Worm (Caenorhabditis elegans) whole organism, L1 larva: Measurements from ENCODE around the gene flp-26.

Source experiments
- C34B4.2 ChIP-seq: sonication (generic microtip); optimal IDR thresholded peaks from 2 replicates; lab custom pipeline; 2017; ENCODE audit warnings: mild to moderate bottlenecking, missing genetic modification characterization, missing compliant biosample characterization
- Y116A8C.19 ChIP-seq: sonication (generic microtip); optimal IDR thresholded peaks from 2 replicates; lab custom pipeline; 2016; ENCODE audit warnings: missing compliant biosample characterization, missing genetic modification characterization, borderline replicate concordance
- blmp-1 ChIP-seq: fragments of 150-350 bp; optimal IDR thresholded peaks from 2 replicates; lab custom pipeline; 2014; ENCODE audit warnings: missing biosample characterization, missing genetic modification characterization
- ceh-63 ChIP-seq: fragments of 200-800 bp; sonication (Bioruptor generic); optimal IDR thresholded peaks from 2 replicates; lab custom pipeline; 2018; ENCODE audit warnings: mild to moderate bottlenecking, missing genetic modification characterization, missing compliant biosample characterization
- ceh-90 ChIP-seq: sonication (generic microtip); optimal IDR thresholded peaks from 2 replicates; lab custom pipeline; 2016; ENCODE audit warnings: missing genetic modification characterization, missing compliant biosample characterization
- ces-1 ChIP-seq: fragments of 150-350 bp; optimal IDR thresholded peaks from 2 replicates; lab custom pipeline; 2014; ENCODE audit warnings: missing biosample characterization, missing genetic modification reagents, missing genetic modification characterization
- dsc-1 ChIP-seq: sonication (generic microtip); optimal IDR thresholded peaks from 2 replicates; lab custom pipeline; 2016; ENCODE audit warnings: mild to moderate bottlenecking, missing genetic modification characterization, missing compliant biosample characterization
- egl-27 ChIP-seq, 2 experiments: fragments of 150-350 bp in 1 of 2; sonication (generic microtip); optimal IDR thresholded peaks; 3 replicates each; lab custom pipeline; 2017 to 2018; ENCODE audit warnings: missing biosample characterization in 2 of 2, missing genetic modification characterization in 2 of 2, missing genetic modification reagents in 2 of 2
- elt-2 ChIP-seq: sonication (generic microtip); optimal IDR thresholded peaks from 2 replicates; lab custom pipeline; 2016; ENCODE audit warnings: missing genetic modification characterization, mild to moderate bottlenecking, inconsistent platforms, missing compliant biosample characterization, missing genetic modification reagents
- elt-3 ChIP-seq, 6 experiments: fragments of 150-350 bp in 1 of 6; sonication (generic microtip); optimal IDR thresholded peaks; 2 replicates each; lab custom pipeline; 2017 to 2018; ENCODE audit warnings: missing biosample characterization in 6 of 6, missing genetic modification characterization in 6 of 6, inconsistent platforms in 1 of 6
- fkh-10 ChIP-seq: sonication (generic microtip); optimal IDR thresholded peaks from 2 replicates; lab custom pipeline; 2017; ENCODE audit warnings: missing biosample characterization, missing genetic modification reagents, missing genetic modification characterization
- grh-1 ChIP-seq: fragments of 200-800 bp; sonication (Bioruptor generic); IDR thresholded peaks from 2 replicates; pipeline ENCODE4 v1.3.6; 2022; ENCODE audit warnings: missing genetic modification reagents, missing genetic modification characterization, missing compliant biosample characterization
- hlh-17 ChIP-seq: fragments of 200-800 bp; sonication (Bioruptor generic); optimal IDR thresholded peaks from 2 replicates; lab custom pipeline; 2018; ENCODE audit warnings: missing genetic modification characterization, mild to moderate bottlenecking, missing compliant biosample characterization, moderate library complexity, borderline replicate concordance
- hpl-2 ChIP-seq: fragments of 150-350 bp; optimal IDR thresholded peaks from 2 replicates; lab custom pipeline; 2014; ENCODE audit warnings: missing biosample characterization, missing genetic modification reagents, missing genetic modification characterization
- irx-1 ChIP-seq: sonication (generic microtip); optimal IDR thresholded peaks from 2 replicates; lab custom pipeline; 2016; ENCODE audit warnings: missing genetic modification characterization, missing compliant biosample characterization
- lin-13 ChIP-seq: fragments of 150-350 bp; optimal IDR thresholded peaks from 2 replicates; lab custom pipeline; 2014; ENCODE audit warnings: missing biosample characterization, missing genetic modification reagents, missing genetic modification characterization
- mdl-1 ChIP-seq, 2 experiments: fragments of 150-350 bp; optimal IDR thresholded peaks; 2 replicates each; lab custom pipeline; 2014 to 2017; ENCODE audit warnings: missing biosample characterization in 2 of 2, missing genetic modification characterization in 2 of 2, inconsistent platforms in 1 of 2
- mep-1 ChIP-seq: fragments of 150-350 bp; optimal IDR thresholded peaks from 2 replicates; lab custom pipeline; 2014; ENCODE audit warnings: missing biosample characterization, missing genetic modification characterization
- nhr-11 ChIP-seq: fragments of 150-350 bp; optimal IDR thresholded peaks from 2 replicates; lab custom pipeline; 2014; ENCODE audit warnings: missing biosample characterization, missing genetic modification characterization
- nhr-12 ChIP-seq: sonication (generic microtip); optimal IDR thresholded peaks from 2 replicates; lab custom pipeline; 2017; ENCODE audit warnings: missing biosample characterization, missing genetic modification characterization
- nhr-19 ChIP-seq: fragments of 200-800 bp; sonication (Bioruptor generic); conservative IDR thresholded peaks from 2 replicates; pipeline ENCODE4 v1.3.6; 2022; ENCODE audit warnings: missing genetic modification characterization, missing compliant biosample characterization
- nhr-28 ChIP-seq: fragments of 150-350 bp; optimal IDR thresholded peaks from 2 replicates; lab custom pipeline; 2014; ENCODE audit warnings: missing biosample characterization, missing genetic modification characterization
- nhr-47 ChIP-seq: sonication (generic microtip); optimal IDR thresholded peaks from 2 replicates; lab custom pipeline; 2016; ENCODE audit warnings: mild to moderate bottlenecking, missing genetic modification characterization, moderate library complexity, missing compliant biosample characterization
- nhr-71 ChIP-seq: sonication (generic microtip); optimal IDR thresholded peaks from 2 replicates; lab custom pipeline; 2016; ENCODE audit warnings: mild to moderate bottlenecking, missing genetic modification characterization, moderate library complexity, missing compliant biosample characterization
- pag-3 ChIP-seq: sonication (generic microtip); optimal IDR thresholded peaks from 2 replicates; lab custom pipeline; 2017; ENCODE audit warnings: missing genetic modification characterization, mild to moderate bottlenecking, missing compliant biosample characterization, antibody characterized with exemption, borderline replicate concordance; ENCODE audit not compliant: insufficient read depth
- rnt-1 ChIP-seq: sonication (generic microtip); optimal IDR thresholded peaks from 2 replicates; lab custom pipeline; 2016; ENCODE audit warnings: mild to moderate bottlenecking, missing genetic modification characterization, moderate library complexity, missing compliant biosample characterization
- skn-1 ChIP-seq: fragments of 150-350 bp; optimal IDR thresholded peaks from 2 replicates; lab custom pipeline; 2014; ENCODE audit warnings: missing biosample characterization, missing genetic modification characterization
- snpc-4 ChIP-seq: fragments of 150-350 bp; optimal IDR thresholded peaks from 2 replicates; lab custom pipeline; 2014; ENCODE audit warnings: missing biosample characterization, missing genetic modification characterization
- snu-23 ChIP-seq: sonication (generic microtip); optimal IDR thresholded peaks from 2 replicates; lab custom pipeline; 2016; ENCODE audit warnings: missing genetic modification characterization, missing compliant biosample characterization
- sox-4 ChIP-seq: sonication (generic microtip); optimal IDR thresholded peaks from 2 replicates; lab custom pipeline; 2016; ENCODE audit warnings: missing genetic modification characterization, missing compliant biosample characterization
- swsn-7 ChIP-seq: sonication (generic microtip); optimal IDR thresholded peaks from 2 replicates; lab custom pipeline; 2016; ENCODE audit warnings: missing genetic modification characterization, missing compliant biosample characterization
- tlp-1 ChIP-seq: fragments of 150-350 bp; optimal IDR thresholded peaks from 2 replicates; lab custom pipeline; 2014; ENCODE audit warnings: missing biosample characterization, missing genetic modification characterization
- unc-130 ChIP-seq: fragments of 150-350 bp; optimal IDR thresholded peaks from 2 replicates; lab custom pipeline; 2017; ENCODE audit warnings: missing biosample characterization, missing genetic modification characterization, inconsistent platforms
- vab-15 ChIP-seq: sonication (generic microtip); optimal IDR thresholded peaks from 2 replicates; lab custom pipeline; 2017; ENCODE audit warnings: missing genotype, mild to moderate bottlenecking, missing genetic modification characterization, missing compliant biosample characterization
- xbp-1 ChIP-seq: sonication (generic microtip); optimal IDR thresholded peaks from 2 replicates; lab custom pipeline; 2016; ENCODE audit warnings: missing genetic modification characterization, missing compliant biosample characterization
- zip-4 ChIP-seq: fragments of 200-800 bp; sonication (Bioruptor generic); optimal IDR thresholded peaks from 2 replicates; lab custom pipeline; 2018; ENCODE audit warnings: mild to moderate bottlenecking, missing genetic modification characterization, moderate library complexity, missing compliant biosample characterization
- ztf-11 ChIP-seq, 2 experiments: sonication (generic microtip); optimal IDR thresholded peaks; 2 replicates each; lab custom pipeline; 2016 to 2017; ENCODE audit warnings: missing genetic modification characterization in 2 of 2, missing biosample characterization in 1 of 2, missing compliant biosample characterization in 1 of 2

Gene flp-26

DNA sequence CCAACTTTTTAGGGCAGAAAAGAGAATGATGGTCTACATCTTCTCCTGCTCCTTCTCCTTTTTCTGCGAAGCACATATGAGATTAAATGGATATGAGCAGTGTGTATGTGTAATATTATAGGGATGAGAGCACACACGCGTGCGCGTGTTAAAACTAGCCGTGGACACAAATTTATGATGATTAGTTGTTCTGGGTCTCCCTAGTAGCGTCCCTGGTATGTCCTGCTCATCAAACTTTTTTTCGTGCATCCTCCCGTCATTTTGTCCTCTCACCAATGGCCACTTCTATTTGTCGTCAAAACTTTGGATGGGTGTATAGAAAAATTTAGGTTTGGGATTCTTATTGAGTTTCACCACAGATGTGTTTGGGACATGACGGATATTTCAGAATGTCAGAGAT lies 27.0 kb upstream of the flp-26 start:
- TF ChIP-seq mdl-1 (tag; optimal IDR thresholded peaks at IDR 0.05; lab: Kevin White, UChicago) (no peak), zip-4 (GFP tag; lab: Kevin White, UChicago) (no peak), unc-130 (tag; lab: Kevin White, UChicago) (no peak), tlp-1 (tag; lab: Kevin White, UChicago) (no peak), Y116A8C.19 (tag; lab: Kevin White, UChicago) (no peak), xbp-1 (tag; lab: Kevin White, UChicago) (no peak), ceh-63 (GFP tag; lab: Kevin White, UChicago) (peak; percentile 73), ces-1 (GFP tag; lab: Kevin White, UChicago) (no peak), lin-13 (GFP tag; lab: Kevin White, UChicago) (no peak), nhr-47 (peak; percentile 15), swsn-7 (tag; lab: Kevin White, UChicago) (no peak), dsc-1 (peak; percentile 79), hlh-17 (GFP tag; lab: Kevin White, UChicago) (no peak), egl-27 (tag; optimal IDR thresholded peaks at IDR 0.05; lab: Kevin White, UChicago) (no peak), nhr-28 (tag; lab: Kevin White, UChicago) (no peak)

ce11 chrX:7005475-7005874 lies 23.5 kb upstream of the flp-26 start, which contains the start of gene tyra-2:
tyra-2 (minus strand) TSS chrX:7005575.
- TF ChIP-seq nhr-11 (tag; lab: Kevin White, UChicago) (no peak), nhr-19 (GFP tag; lab: Robert Waterston, UW) (no peak), blmp-1 (tag; lab: Kevin White, UChicago) (no peak), nhr-12 (no peak), xbp-1 (tag; lab: Kevin White, UChicago) (no peak), nhr-71 (no peak), snu-23 (GFP tag; lab: Kevin White, UChicago) (no peak), hpl-2 (GFP tag; lab: Kevin White, UChicago) (no peak), skn-1 (no peak), pag-3 (no peak), lin-13 (GFP tag; lab: Kevin White, UChicago) (no peak), sox-4 (no peak), elt-3 (tag; optimal IDR thresholded peaks at IDR 0.05; lab: Kevin White, UChicago) (no peak), grh-1 (GFP tag; lab: Robert Waterston, UW) (no peak), mep-1 (no peak), mdl-1 (tag; optimal IDR thresholded peaks at IDR 0.05; lab: Kevin White, UChicago) (no peak), elt-2 (tag; lab: Kevin White, UChicago) (no peak), ceh-90 (tag; lab: Kevin White, UChicago) (no peak), irx-1 (tag; lab: Kevin White, UChicago) (no peak), C34B4.2 (no peak)

ce11 chrX:7005919-7006318 lies 23.0 kb upstream of the flp-26 start:
- TF ChIP-seq snpc-4 (tag; lab: Kevin White, UChicago) (peak; percentile 44), nhr-19 (GFP tag; lab: Robert Waterston, UW) (no peak), vab-15 (tag; lab: Kevin White, UChicago) (no peak), rnt-1 (tag; lab: Kevin White, UChicago) (peak; percentile 16)

ce11 chrX:7019733-7020132 lies 9.2 kb upstream of the flp-26 start, which contains the start of gene cah-5:
cah-5 (plus strand) TSS chrX:7020033.
- TF ChIP-seq ztf-11 (tag; optimal IDR thresholded peaks at IDR 0.05; lab: Kevin White, UChicago), result no peak
- peak; percentile 46 for TF ChIP-seq fkh-10 (GFP tag; lab: Kevin White, UChicago)
- TF ChIP-seq, all 84 proteins: peak for 1
